Fruit fly (Drosophila melanogaster): Measurements from ENCODE around the gene dac.

The dac gene

DNA sequence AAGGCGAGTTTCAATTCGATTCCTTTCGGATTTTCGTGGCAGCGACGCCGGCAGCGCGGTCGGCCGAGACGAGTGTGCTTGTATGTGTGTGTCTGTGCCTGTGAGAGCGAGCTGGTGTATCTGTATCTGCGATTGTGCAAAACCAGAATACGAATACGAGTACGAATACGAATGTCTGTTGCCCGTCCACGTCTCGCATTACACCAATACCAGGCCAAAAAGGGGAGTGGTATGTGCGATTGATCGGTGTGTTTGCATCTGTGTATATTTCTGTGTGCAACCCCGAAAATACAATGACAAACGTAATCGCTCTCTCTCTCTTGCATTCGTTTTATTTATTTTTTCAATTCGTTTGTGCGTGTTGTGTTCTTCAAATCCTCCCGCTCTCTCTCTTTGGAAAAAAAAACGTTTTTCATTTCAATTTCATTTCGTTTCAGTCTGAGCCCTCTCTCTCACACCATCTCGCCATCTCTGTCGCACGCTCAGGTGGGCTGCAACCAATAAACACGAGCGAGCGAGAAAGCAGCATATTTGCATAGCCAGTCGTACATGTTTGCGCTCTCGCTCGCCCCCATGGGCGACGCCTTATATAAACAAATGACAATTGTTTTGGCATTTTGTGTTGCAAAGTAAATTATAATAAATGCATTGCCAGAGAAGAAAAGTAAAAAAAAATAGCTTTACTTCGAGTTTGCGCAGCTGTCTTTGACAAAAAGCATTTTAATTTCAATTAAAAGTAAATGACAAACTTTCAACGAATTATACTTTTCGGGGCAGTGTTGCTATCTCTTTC lies 399 bp upstream of the dac start (continued):
- peak; percentile 11 for TF ChIP-seq Bteb2 (GFP tag; optimal IDR thresholded peaks at IDR 0.05)
- TF ChIP-seq kah (GFP tag; optimal IDR thresholded peaks at IDR 0.05), result peak; percentile 8
- peak; percentile 56 for TF ChIP-seq kni (GFP tag; optimal IDR thresholded peaks at IDR 0.05)
- TF ChIP-seq CG9797 (GFP tag; optimal IDR thresholded peaks at IDR 0.05), result no peak
- TF ChIP-seq peb (GFP tag; IDR thresholded peaks at IDR 0.05), result no peak
- TF ChIP-seq CG9876 (GFP tag; optimal IDR thresholded peaks at IDR 0.05), result peak; percentile 8
- no peak for TF ChIP-seq MESR4 (GFP tag; optimal IDR thresholded peaks at IDR 0.05)
- peak; percentile 69 for TF ChIP-seq CoRest (tag; optimal IDR thresholded peaks at IDR 0.05)
- peak; percentile 93 for TF ChIP-seq Adf1 (GFP tag; IDR thresholded peaks at IDR 0.05)
- no peak for TF ChIP-seq CG31441 (GFP tag; IDR thresholded peaks at IDR 0.05)
- TF ChIP-seq dysf (GFP tag; IDR thresholded peaks at IDR 0.05), result no peak
- TF ChIP-seq yki (optimal IDR thresholded peaks at IDR 0.05), result no peak
- TF ChIP-seq scrt (GFP tag; optimal IDR thresholded peaks at IDR 0.05), result no peak
- TF ChIP-seq pros (GFP tag; optimal IDR thresholded peaks at IDR 0.05), result no peak
- TF ChIP-seq BEAF-32 (GFP tag; optimal IDR thresholded peaks at IDR 0.05), result no peak
- peak; percentile 2 for TF ChIP-seq p53 (GFP tag; optimal IDR thresholded peaks at IDR 0.05)
- peak; percentile 26; the same call in 1 of the 3 replicates for TF ChIP-seq ci (GFP tag; IDR thresholded peaks at IDR 0.05)
- no peak for TF ChIP-seq Oli (tag; optimal IDR thresholded peaks at IDR 0.05)
- no peak for TF ChIP-seq CG18476 (GFP tag; optimal IDR thresholded peaks at IDR 0.05)
- TF ChIP-seq sug (tag; optimal IDR thresholded peaks at IDR 0.05), result peak; percentile 26
- TF ChIP-seq cato (GFP tag; optimal IDR thresholded peaks at IDR 0.05; ENCODE audit: borderline replicate concordance), result no peak
- TF ChIP-seq zen (tag; optimal IDR thresholded peaks at IDR 0.05), result no peak
- no peak for TF ChIP-seq en (GFP tag; optimal IDR thresholded peaks at IDR 0.05)
- TF ChIP-seq Camta (GFP tag; optimal IDR thresholded peaks at IDR 0.05), result peak; percentile 34
- no peak for TF ChIP-seq CG8359 (GFP tag; optimal IDR thresholded peaks at IDR 0.05; ENCODE audit: borderline replicate concordance)
- no peak for TF ChIP-seq CG14667 (GFP tag; IDR thresholded peaks at IDR 0.05)
- TF ChIP-seq CG11560 (tag; IDR thresholded peaks at IDR 0.05), result no peak
- TF ChIP-seq CG6854 (GFP tag; optimal IDR thresholded peaks at IDR 0.05), result no peak
- no peak for TF ChIP-seq CG6683 (GFP tag; optimal IDR thresholded peaks at IDR 0.05)
- no peak for TF ChIP-seq lilli (GFP tag; optimal IDR thresholded peaks at IDR 0.05)
- TF ChIP-seq Vsx1 (GFP tag; optimal IDR thresholded peaks at IDR 0.05), result no peak
- TF ChIP-seq CG3407 (GFP tag; optimal IDR thresholded peaks at IDR 0.05), result peak; percentile 64
- TF ChIP-seq Sry-δ (GFP tag; optimal IDR thresholded peaks at IDR 0.05), result peak; percentile 14
- no peak for TF ChIP-seq CG7928 (GFP tag; optimal IDR thresholded peaks at IDR 0.05)
- peak; percentile 95 for TF ChIP-seq Nf-YA (GFP tag; IDR thresholded peaks at IDR 0.05)
- TF ChIP-seq NC2α (GFP tag; optimal IDR thresholded peaks at IDR 0.05), result no peak
- TF ChIP-seq sd (tag; optimal IDR thresholded peaks at IDR 0.05), result no peak
- TF ChIP-seq CG18262 (tag; optimal IDR thresholded peaks at IDR 0.05), result no peak
- TF ChIP-seq CG12155 (GFP tag; optimal IDR thresholded peaks at IDR 0.05), result no peak
- TF ChIP-seq CG6175 (GFP tag; IDR thresholded peaks at IDR 0.05), result no peak
- TF ChIP-seq Jarid2 (GFP tag; optimal IDR thresholded peaks at IDR 0.05), result peak; percentile 85
- peak; percentile 27 for TF ChIP-seq NfI (GFP tag; optimal IDR thresholded peaks at IDR 0.05)
- no peak for TF ChIP-seq zf30C (GFP tag; optimal IDR thresholded peaks at IDR 0.05)
- peak; percentile 56 for TF ChIP-seq wek (GFP tag; optimal IDR thresholded peaks at IDR 0.05)
- no peak for TF ChIP-seq CG2712 (tag; optimal IDR thresholded peaks at IDR 0.05)
- no peak for TF ChIP-seq crol (GFP tag; IDR thresholded peaks at IDR 0.05)
- TF ChIP-seq CG9215 (GFP tag; IDR thresholded peaks at IDR 0.05), result no peak
- peak; percentile 12 for TF ChIP-seq CG18619 (GFP tag; optimal IDR thresholded peaks at IDR 0.05)
- TF ChIP-seq CG7372 (GFP tag; IDR thresholded peaks at IDR 0.05), result no peak
- peak; percentile 40 for TF ChIP-seq nmo (GFP tag; optimal IDR thresholded peaks at IDR 0.05)

Measured in whole organism, embryonic.